Fruit fly (Drosophila melanogaster) whole organism, embryonic: Measurements from ENCODE around the gene PIG-L.

Experiments used
- Aef1 ChIP-seq: fragments of 200-800 bp; sonication (Bioruptor generic); IDR thresholded peaks from 3 replicates; pipeline ENCODE4 v1.3.6; 2022; ENCODE audit warnings: missing biosample characterization, missing genetic modification characterization
- CG12391 ChIP-seq: fragments of 200-800 bp; sonication (Bioruptor generic); optimal IDR thresholded peaks from 3 replicates; lab custom pipeline; 2018; ENCODE audit warnings: missing biosample characterization, mild to moderate bottlenecking, missing genetic modification characterization, moderate library complexity
- CG12942 ChIP-seq: fragments of 200-800 bp; sonication (Bioruptor generic); optimal IDR thresholded peaks from 3 replicates; lab custom pipeline; 2016; ENCODE audit warnings: missing biosample characterization, missing genetic modification characterization
- CG14014 ChIP-seq: fragments of 200-800 bp; sonication (Bioruptor generic); IDR thresholded peaks from 2 replicates; pipeline ENCODE4 v1.3.6; 2022; ENCODE audit warnings: missing biosample characterization, missing genetic modification characterization
- CG14441 ChIP-seq: fragments of 200-800 bp; sonication (Bioruptor generic); IDR thresholded peaks from 2 replicates; pipeline ENCODE4 v1.3.6; 2022; ENCODE audit warnings: missing biosample characterization, missing genetic modification characterization
- CG16815 ChIP-seq: fragments of 200-800 bp; sonication (Bioruptor generic); optimal IDR thresholded peaks from 3 replicates; lab custom pipeline; 2017; ENCODE audit warnings: missing biosample characterization, mild to moderate bottlenecking, missing genetic modification characterization
- CG1832 ChIP-seq: fragments of 200-800 bp; sonication (Bioruptor generic); optimal IDR thresholded peaks from 2 replicates; lab custom pipeline; 2017; ENCODE audit warnings: missing biosample characterization, mild to moderate bottlenecking, missing genetic modification characterization, inconsistent platforms
- CG2116 ChIP-seq: fragments of 200-800 bp; sonication (Bioruptor generic); optimal IDR thresholded peaks from 3 replicates; lab custom pipeline; 2018; ENCODE audit warnings: missing biosample characterization, mild to moderate bottlenecking, missing genetic modification characterization
- CG31224 ChIP-seq: fragments of 200-800 bp; sonication (Bioruptor generic); IDR thresholded peaks from 2 replicates; pipeline ENCODE4 v1.3.6; 2022; ENCODE audit warnings: missing biosample characterization, missing genetic modification characterization
- CG32772 ChIP-seq: fragments of 200-800 bp; sonication (Bioruptor generic); IDR thresholded peaks from 2 replicates; pipeline ENCODE4 v1.3.6; 2022; ENCODE audit warnings: missing biosample characterization, missing genetic modification characterization
- CG33557 ChIP-seq: fragments of 200-800 bp; sonication (Bioruptor generic); optimal IDR thresholded peaks from 2 replicates; lab custom pipeline; 2019; ENCODE audit warnings: missing biosample characterization, mild to moderate bottlenecking, missing genetic modification characterization, moderate library complexity
- CG42726 ChIP-seq: fragments of 200-800 bp; sonication (Bioruptor generic); IDR thresholded peaks from 2 replicates; pipeline ENCODE4 v1.3.6; 2022; ENCODE audit warnings: missing biosample characterization, missing genetic modification characterization; ENCODE audit not compliant: partially characterized antibody
- CG4360 ChIP-seq: fragments of 200-800 bp; sonication (Bioruptor generic); IDR thresholded peaks from 2 replicates; pipeline ENCODE4 v1.3.6; 2022; ENCODE audit warnings: missing biosample characterization, missing genetic modification characterization
- CG4617 ChIP-seq: fragments of 200-800 bp; sonication (Bioruptor generic); optimal IDR thresholded peaks from 3 replicates; lab custom pipeline; 2016; ENCODE audit warnings: missing biosample characterization, missing genetic modification characterization, borderline replicate concordance
- CG6254 ChIP-seq: fragments of 200-800 bp; sonication (Bioruptor generic); optimal IDR thresholded peaks from 3 replicates; lab custom pipeline; 2017; ENCODE audit warnings: mild to moderate bottlenecking, missing biosample characterization, missing genetic modification reagents, missing genetic modification characterization
- CG8765 ChIP-seq: fragments of 200-800 bp; sonication (Bioruptor generic); IDR thresholded peaks from 2 replicates; pipeline ENCODE4 v1.3.6; 2022; ENCODE audit warnings: missing biosample characterization, missing genetic modification characterization
- CG8924 ChIP-seq: fragments of 200-800 bp; optimal IDR thresholded peaks from 3 replicates; lab custom pipeline; 2019; ENCODE audit warnings: missing biosample characterization, mild to moderate bottlenecking, missing genetic modification characterization, moderate library complexity
- ERR ChIP-seq: fragments of 200-800 bp; sonication (Bioruptor generic); optimal IDR thresholded peaks from 2 replicates; lab custom pipeline; 2016; ENCODE audit warnings: missing biosample characterization, missing genetic modification characterization
- Ets65A ChIP-seq: fragments of 200-800 bp; sonication (Bioruptor generic); peaks from one replicate; lab custom pipeline; 2016; ENCODE audit warnings: missing biosample characterization, missing genetic modification characterization
- H2.0 ChIP-seq: fragments of 200-800 bp; sonication (Bioruptor generic); IDR thresholded peaks from 2 replicates; pipeline ENCODE4 v1.3.6; 2022; ENCODE audit warnings: missing biosample characterization, missing genetic modification characterization
- HLH4C ChIP-seq: fragments of 200-800 bp; sonication (Bioruptor generic); IDR thresholded peaks from 3 replicates; pipeline ENCODE4 v1.3.6; 2022; ENCODE audit warnings: missing biosample characterization, missing genetic modification characterization; ENCODE audit not compliant: partially characterized antibody
- Hr51 ChIP-seq, 2 experiments: fragments of 200-800 bp; sonication (Bioruptor generic); optimal IDR thresholded peaks; 2 replicates in 1 of 2; 3 replicates in 1 of 2; lab custom pipeline; 2016 to 2018; ENCODE audit warnings: missing biosample characterization in 2 of 2, missing genetic modification characterization in 2 of 2, mild to moderate bottlenecking in 1 of 2, moderate library complexity in 1 of 2
- Lhr ChIP-seq: fragments of 200-800 bp; sonication (Bioruptor generic); optimal IDR thresholded peaks from 3 replicates; lab custom pipeline; 2017; ENCODE audit warnings: mild to moderate bottlenecking, missing biosample characterization, missing genetic modification reagents, missing genetic modification characterization
- MBD-R2 ChIP-seq: fragments of 200-800 bp; sonication (Bioruptor generic); IDR thresholded peaks from 2 replicates; pipeline ENCODE4 v1.3.6; 2022; ENCODE audit warnings: missing biosample characterization, missing genetic modification characterization
- Max ChIP-seq: fragments of 200-800 bp; sonication (Bioruptor generic); optimal IDR thresholded peaks from 2 replicates; lab custom pipeline; 2016; ENCODE audit warnings: missing biosample characterization, mild to moderate bottlenecking, missing genetic modification characterization
- NC2β ChIP-seq: fragments of 200-800 bp; sonication (Bioruptor generic); optimal IDR thresholded peaks from 2 replicates; lab custom pipeline; 2016; ENCODE audit warnings: missing biosample characterization, missing genetic modification characterization
- NK7.1 ChIP-seq: fragments of 200-800 bp; sonication (Bioruptor generic); optimal IDR thresholded peaks from 3 replicates; lab custom pipeline; 2016; ENCODE audit warnings: missing biosample characterization, missing genetic modification characterization
- Vsx1 ChIP-seq: fragments of 200-800 bp; sonication (Bioruptor generic); optimal IDR thresholded peaks from 2 replicates; lab custom pipeline; 2017; ENCODE audit warnings: missing biosample characterization, mild to moderate bottlenecking, missing genetic modification characterization, missing genetic modification reagents
- ab ChIP-seq: fragments of 200-800 bp; sonication (Bioruptor generic); optimal IDR thresholded peaks from 2 replicates; lab custom pipeline; 2016; ENCODE audit warnings: missing biosample characterization, missing genetic modification characterization
- bab2 ChIP-seq: fragments of 200-800 bp; sonication (Bioruptor generic); optimal IDR thresholded peaks from 2 replicates; lab custom pipeline; 2016; ENCODE audit warnings: missing biosample characterization, missing genetic modification characterization
- bsh ChIP-seq, 2 experiments: fragments of 200-800 bp; sonication (Bioruptor generic); optimal IDR thresholded peaks; 2 replicates each; lab custom pipeline; 2017 to 2018; ENCODE audit warnings: mild to moderate bottlenecking in 2 of 2, missing biosample characterization in 2 of 2, missing genetic modification characterization in 2 of 2, moderate library complexity in 1 of 2
- chn ChIP-seq: fragments of 200-800 bp; sonication (Bioruptor generic); optimal IDR thresholded peaks from 2 replicates; lab custom pipeline; 2016; ENCODE audit warnings: missing biosample characterization, missing genetic modification characterization
- crol ChIP-seq: fragments of 200-800 bp; sonication (Bioruptor generic); IDR thresholded peaks from 2 replicates; pipeline ENCODE4 v1.3.6; 2022; ENCODE audit warnings: missing biosample characterization, missing genetic modification characterization
- dpn ChIP-seq, 2 experiments: fragments of 200-800 bp; sonication (Bioruptor generic); optimal IDR thresholded peaks; 3 replicates each; lab custom pipeline; 2016; ENCODE audit warnings: missing biosample characterization in 2 of 2, missing genetic modification characterization in 2 of 2
- ems ChIP-seq: fragments of 200-800 bp; sonication (Bioruptor generic); optimal IDR thresholded peaks from 3 replicates; lab custom pipeline; 2016; ENCODE audit warnings: missing biosample characterization, missing genetic modification characterization
- gcm ChIP-seq: fragments of 200-800 bp; sonication (Bioruptor generic); optimal IDR thresholded peaks from 2 replicates; lab custom pipeline; 2019; ENCODE audit warnings: missing biosample characterization, mild to moderate bottlenecking, missing genetic modification characterization, moderate library complexity
- hb ChIP-seq: fragments of 200-800 bp; sonication (Bioruptor generic); IDR thresholded peaks from 3 replicates; pipeline ENCODE4 v1.3.6; 2022; ENCODE audit warnings: missing biosample characterization, missing genetic modification characterization; ENCODE audit not compliant: partially characterized antibody
- hbn ChIP-seq: fragments of 200-800 bp; sonication (Bioruptor generic); IDR thresholded peaks from 2 replicates; pipeline ENCODE4 v1.3.6; 2022; ENCODE audit warnings: missing biosample characterization, missing genetic modification characterization; ENCODE audit not compliant: partially characterized antibody
- her ChIP-seq: fragments of 200-800 bp; sonication (Bioruptor generic); optimal IDR thresholded peaks from 2 replicates; lab custom pipeline; 2016; ENCODE audit warnings: missing biosample characterization, missing genetic modification characterization
- ind ChIP-seq: fragments of 200-800 bp; sonication (Bioruptor generic); optimal IDR thresholded peaks from 3 replicates; lab custom pipeline; 2016; ENCODE audit warnings: missing biosample characterization, missing genetic modification characterization
- maf-S ChIP-seq: fragments of 200-800 bp; sonication (Bioruptor generic); optimal IDR thresholded peaks from 2 replicates; lab custom pipeline; 2016; ENCODE audit warnings: missing biosample characterization, missing genetic modification characterization
- nau ChIP-seq: fragments of 200-800 bp; sonication (Bioruptor generic); optimal IDR thresholded peaks from 3 replicates; lab custom pipeline; 2017; ENCODE audit warnings: missing biosample characterization, mild to moderate bottlenecking, missing genetic modification characterization, missing genetic modification reagents
- otp ChIP-seq: fragments of 200-800 bp; sonication (Bioruptor generic); IDR thresholded peaks from 3 replicates; pipeline ENCODE4, ENCODE4 v1.3.6; 2022; ENCODE audit warnings: missing biosample characterization, missing genetic modification characterization
- pita ChIP-seq: fragments of 200-800 bp; sonication (Bioruptor generic); optimal IDR thresholded peaks from 2 replicates; lab custom pipeline; 2017; ENCODE audit warnings: missing biosample characterization, mild to moderate bottlenecking, missing genetic modification characterization
- pnt ChIP-seq: fragments of 200-800 bp; sonication (Bioruptor generic); optimal IDR thresholded peaks from 3 replicates; lab custom pipeline; 2016; ENCODE audit warnings: missing biosample characterization, missing genetic modification characterization
- ranshi ChIP-seq: fragments of 200-800 bp; sonication (Bioruptor generic); IDR thresholded peaks from 2 replicates; pipeline ENCODE4 v1.3.6; 2022; ENCODE audit warnings: missing biosample characterization, missing genetic modification characterization
- shn ChIP-seq: fragments of 200-800 bp; sonication (Bioruptor generic); optimal IDR thresholded peaks from 3 replicates; lab custom pipeline; 2016; ENCODE audit warnings: missing biosample characterization, missing genetic modification characterization
- sob ChIP-seq: fragments of 200-800 bp; sonication (Bioruptor generic); IDR thresholded peaks from 2 replicates; pipeline ENCODE4 v1.3.6; 2022; ENCODE audit warnings: missing biosample characterization, missing genetic modification characterization
- stc ChIP-seq: fragments of 200-800 bp; sonication (Bioruptor generic); IDR thresholded peaks from 2 replicates; pipeline ENCODE4 v1.3.6; 2022; ENCODE audit warnings: missing biosample characterization, missing genetic modification characterization
- vvl ChIP-seq: fragments of 200-800 bp; sonication (Bioruptor generic); IDR thresholded peaks from 2 replicates; pipeline ENCODE4 v1.3.6; 2022; ENCODE audit warnings: missing biosample characterization, missing genetic modification characterization
- yki ChIP-seq: fragments of >200 bp; optimal IDR thresholded peaks from 3 replicates; lab custom pipeline; 2018

Gene PIG-L

dm6 chr3R:19998418-19998817, 22.7 kb downstream of the PIG-L start (continued):
- TF ChIP-seq NC2β (GFP tag; lab: Kevin White, UChicago), result peak; percentile 66
- TF ChIP-seq CG33557 (GFP tag; lab: Kevin White, UChicago), result peak; percentile 73
- TF ChIP-seq sob, result peak; percentile 74
- no peak for TF ChIP-seq hbn
- no peak for TF ChIP-seq CG2116 (GFP tag; lab: Kevin White, UChicago)
- peak; percentile 46 for TF ChIP-seq stc (GFP tag; lab: Robert Waterston, UW)
- peak; percentile 49 for TF ChIP-seq CG4360
- no peak for TF ChIP-seq hb (GFP tag; lab: Robert Waterston, UW)
- TF ChIP-seq vvl (GFP tag; lab: Robert Waterston, UW), result peak; percentile 89
- peak in 1 of 2 experiments; percentile 68 for TF ChIP-seq Hr51 (GFP tag; optimal IDR thresholded peaks at IDR 0.05; lab: Kevin White, UChicago)
- TF ChIP-seq chn (GFP tag; lab: Kevin White, UChicago), result peak; percentile 68
- TF ChIP-seq Lhr (GFP tag; lab: Kevin White, UChicago), result peak; percentile 32
- TF ChIP-seq her (GFP tag; lab: Kevin White, UChicago), result peak; percentile 63
- no peak for TF ChIP-seq NK7.1 (GFP tag; lab: Kevin White, UChicago)
- TF ChIP-seq bab2, result peak; percentile 56
- TF ChIP-seq CG1832, result no peak
- TF ChIP-seq pita (GFP tag; lab: Kevin White, UChicago), result no peak
- peak; percentile 80 for TF ChIP-seq CG8924 (tag; lab: Kevin White, UChicago)
- TF ChIP-seq dpn (GFP tag; optimal IDR thresholded peaks at IDR 0.05; lab: Kevin White, UChicago), result peak; percentile 52 to 79
- TF ChIP-seq CG12942 (GFP tag; lab: Kevin White, UChicago), result peak; percentile 59
- TF ChIP-seq nau (GFP tag; lab: Kevin White, UChicago), result peak; percentile 12
- no peak for TF ChIP-seq HLH4C (GFP tag; lab: Robert Waterston, UW)
- peak; percentile 81 for TF ChIP-seq CG6254 (GFP tag; lab: Kevin White, UChicago)
- peak; percentile 61 for TF ChIP-seq gcm (GFP tag; lab: Kevin White, UChicago)
- TF ChIP-seq ems (GFP tag; lab: Kevin White, UChicago), result peak; percentile 23
- TF ChIP-seq CG12391 (tag; lab: Kevin White, UChicago), result peak; percentile 77
- TF ChIP-seq shn, result peak; percentile 44
- peak; percentile 65 for TF ChIP-seq CG16815 (GFP tag; lab: Kevin White, UChicago)
- peak; percentile 66; the same call in 1 of the 2 replicates for TF ChIP-seq CG8765 (GFP tag; lab: Robert Waterston, UW)
- no peak for TF ChIP-seq CG31224 (GFP tag; lab: Robert Waterston, UW)
- TF ChIP-seq Aef1 (GFP tag; lab: Robert Waterston, UW), result no peak
- peak; percentile 21 for TF ChIP-seq Vsx1 (GFP tag; lab: Kevin White, UChicago)
- peak; percentile 86 for TF ChIP-seq otp
- TF ChIP-seq ab (GFP tag; lab: Kevin White, UChicago), result no peak
- TF ChIP-seq ind (GFP tag; lab: Kevin White, UChicago), result peak; percentile 73
- peak; percentile 59 for TF ChIP-seq CG14014 (GFP tag; lab: Robert Waterston, UW)
- TF ChIP-seq ranshi (GFP tag; lab: Robert Waterston, UW), result peak; percentile 70; the same call in 1 of the 2 replicates
- TF ChIP-seq Ets65A (GFP tag; lab: Kevin White, UChicago), result peak; percentile 95
- no peak for TF ChIP-seq ERR (GFP tag; lab: Kevin White, UChicago)
- TF ChIP-seq CG4617 (GFP tag; lab: Kevin White, UChicago), result peak; percentile 35
- peak; percentile 83 for TF ChIP-seq CG32772 (GFP tag; lab: Robert Waterston, UW)
- no peak for TF ChIP-seq yki (lab: Kevin White, UChicago)
- TF ChIP-seq H2.0 (GFP tag; lab: Robert Waterston, UW), result peak; percentile 86
- peak; percentile 84 for TF ChIP-seq pnt (GFP tag; lab: Kevin White, UChicago)
- peak; percentile 13; the same call in 1 of the 2 replicates for TF ChIP-seq crol (GFP tag; lab: Robert Waterston, UW)
- TF ChIP-seq maf-S (GFP tag; lab: Kevin White, UChicago), result peak; percentile 41
- peak; percentile 33 for TF ChIP-seq Max (GFP tag; lab: Kevin White, UChicago)
- no peak for TF ChIP-seq CG42726 (GFP tag; lab: Robert Waterston, UW)
- TF ChIP-seq bsh (GFP tag; optimal IDR thresholded peaks at IDR 0.05; lab: Kevin White, UChicago), result peak; percentile 55 to 93
- no peak for TF ChIP-seq MBD-R2 (GFP tag; lab: Robert Waterston, UW)
- peak; percentile 47; the same call in 1 of the 2 replicates for TF ChIP-seq CG14441 (GFP tag; lab: Robert Waterston, UW)
